Worm (Caenorhabditis elegans) whole organism, L4 larva: ENCODE measurements around the gene C29G2.6.
"Not testable (repeated sequence)": the region's sequence is repeated elsewhere in the genome, so short reads cannot be mapped to it uniquely, and the experiment has no call there.

Source experiments
- F26F4.8 ChIP-seq: fragments of 200-800 bp; sonication (Bioruptor generic); conservative IDR thresholded peaks from 2 replicates; pipeline ENCODE4 v1.3.6; 2022; ENCODE audit warnings: missing genetic modification characterization, missing compliant biosample characterization
- F49E8.2 ChIP-seq: sonication (generic microtip); optimal IDR thresholded peaks from 2 replicates; lab custom pipeline; 2016; ENCODE audit warnings: missing compliant biosample characterization, mild to moderate bottlenecking, missing genetic modification characterization, borderline replicate concordance
- T20F7.1 ChIP-seq: fragments of 200-800 bp; sonication (Bioruptor generic); optimal IDR thresholded peaks from 2 replicates; lab custom pipeline; 2018; ENCODE audit warnings: mild to moderate bottlenecking, missing genetic modification characterization, missing compliant biosample characterization
- T26A8.4 ChIP-seq: fragments of 200-800 bp; sonication (Bioruptor generic); IDR thresholded peaks from 2 replicates; pipeline ENCODE4 v1.3.6; 2022; ENCODE audit warnings: missing genetic modification characterization, missing compliant biosample characterization
- Y48G9A.11 ChIP-seq: fragments of 200-800 bp; sonication (Bioruptor generic); IDR thresholded peaks from 2 replicates; pipeline ENCODE4 v1.3.6; 2022; ENCODE audit warnings: missing genetic modification reagents, missing genetic modification characterization, missing compliant biosample characterization
- Y75B8A.6 ChIP-seq: fragments of 200-800 bp; sonication (Bioruptor generic); IDR thresholded peaks from 2 replicates; pipeline ENCODE4 v1.3.6; 2022; ENCODE audit warnings: missing genetic modification reagents, missing genetic modification characterization, missing compliant biosample characterization
- ZK546.5 ChIP-seq, 2 experiments: sonication (generic microtip); optimal IDR thresholded peaks; 2 replicates each; lab custom pipeline; 2017; ENCODE audit warnings: missing biosample characterization in 2 of 2, missing genetic modification characterization in 2 of 2
- aha-1 ChIP-seq: fragments of 150-350 bp; peaks from one replicate; lab custom pipeline; 2014; ENCODE audit warnings: missing biosample characterization, missing genetic modification characterization
- aly-2 ChIP-seq: sonication (generic microtip); optimal IDR thresholded peaks from 2 replicates; lab custom pipeline; 2018; ENCODE audit warnings: missing biosample characterization, missing genetic modification characterization
- ama-1 ChIP-seq: fragments of 150-350 bp; optimal IDR thresholded peaks from 2 replicates; lab custom pipeline; 2014; ENCODE audit warnings: inconsistent platforms, mixed read lengths
- arid-1 ChIP-seq: fragments of 200-800 bp; sonication (Bioruptor generic); conservative IDR thresholded peaks from 2 replicates; pipeline ENCODE4 v1.3.6; 2022; ENCODE audit warnings: missing genetic modification reagents, missing genetic modification characterization, missing compliant biosample characterization
- attf-4 ChIP-seq: sonication (generic microtip); optimal IDR thresholded peaks from 3 replicates; lab custom pipeline; 2017; ENCODE audit warnings: missing biosample characterization, missing genetic modification characterization
- ceh-28 ChIP-seq: fragments of 150-350 bp; optimal IDR thresholded peaks from 2 replicates; lab custom pipeline; 2014; ENCODE audit warnings: missing biosample characterization, missing genetic modification reagents, missing genetic modification characterization
- ceh-62 ChIP-seq: sonication (generic microtip); optimal IDR thresholded peaks from 2 replicates; lab custom pipeline; 2017; ENCODE audit warnings: missing biosample characterization, missing genetic modification characterization
- daf-12 ChIP-seq: fragments of 150-350 bp; optimal IDR thresholded peaks from 2 replicates; lab custom pipeline; 2014; ENCODE audit warnings: missing biosample characterization, missing genetic modification reagents, missing genetic modification characterization
- daf-16 ChIP-seq, 3 experiments: sonication (generic microtip); optimal IDR thresholded peaks; 2 replicates each; lab custom pipeline; 2016 to 2017; ENCODE audit warnings: missing genetic modification characterization in 3 of 3, missing genetic modification reagents in 3 of 3, mild to moderate bottlenecking in 2 of 3, missing compliant biosample characterization in 2 of 3, missing biosample characterization in 1 of 3, moderate library complexity in 1 of 3
- daf-8 ChIP-seq: fragments of 200-800 bp; sonication (Bioruptor generic); IDR thresholded peaks from 2 replicates; pipeline ENCODE4 v1.3.6; 2022; ENCODE audit warnings: missing genetic modification characterization, missing compliant biosample characterization
- dmd-6 ChIP-seq: fragments of 200-800 bp; sonication (Bioruptor generic); IDR thresholded peaks from 2 replicates; pipeline ENCODE4 v1.3.6; 2022; ENCODE audit warnings: missing genetic modification reagents, missing genetic modification characterization, missing compliant biosample characterization
- dmd-8 ChIP-seq: fragments of 200-800 bp; sonication (Bioruptor generic); IDR thresholded peaks from 2 replicates; pipeline ENCODE4 v1.3.6; 2022; ENCODE audit warnings: missing genetic modification characterization, missing compliant biosample characterization
- dve-1 ChIP-seq: sonication (generic microtip); optimal IDR thresholded peaks from 2 replicates; lab custom pipeline; 2017; ENCODE audit warnings: antibody characterized with exemption, mild to moderate bottlenecking, missing genetic modification characterization, missing compliant biosample characterization; ENCODE audit not compliant: insufficient read depth
- egl-43 ChIP-seq: fragments of 200-800 bp; sonication (Bioruptor generic); IDR thresholded peaks from 2 replicates; pipeline ENCODE4 v1.3.6; 2022; ENCODE audit warnings: missing genetic modification reagents, missing genetic modification characterization, missing compliant biosample characterization
- fkh-10 ChIP-seq: fragments of 150-350 bp; optimal IDR thresholded peaks from 2 replicates; lab custom pipeline; 2014; ENCODE audit warnings: missing biosample characterization, missing genetic modification reagents, missing genetic modification characterization
- lim-7 ChIP-seq: fragments of 200-800 bp; sonication (Bioruptor generic); IDR thresholded peaks from 2 replicates; pipeline ENCODE4 v1.3.6; 2022; ENCODE audit warnings: missing genetic modification characterization, missing compliant biosample characterization
- lin-15B ChIP-seq: fragments of 150-350 bp; sonication (generic microtip); optimal IDR thresholded peaks from 3 replicates; lab custom pipeline; 2014; ENCODE audit warnings: missing biosample characterization, missing genetic modification characterization
- lin-38 ChIP-seq: fragments of 200-800 bp; sonication (Bioruptor generic); IDR thresholded peaks from 2 replicates; pipeline ENCODE4 v1.3.6; 2022; ENCODE audit warnings: missing genetic modification reagents, missing genetic modification characterization, missing compliant biosample characterization
- mep-1 ChIP-seq: fragments of 150-350 bp; sonication (generic microtip); optimal IDR thresholded peaks from 3 replicates; lab custom pipeline; 2014; ENCODE audit warnings: missing biosample characterization, missing genetic modification characterization
- nhr-10 ChIP-seq: fragments of 150-350 bp; optimal IDR thresholded peaks from 2 replicates; lab custom pipeline; 2014; ENCODE audit warnings: missing biosample characterization, missing genetic modification characterization
- nhr-25 ChIP-seq: sonication (generic microtip); optimal IDR thresholded peaks from 2 replicates; lab custom pipeline; 2017; ENCODE audit warnings: missing genetic modification characterization, mild to moderate bottlenecking, missing compliant biosample characterization, antibody characterized with exemption, moderate library complexity, borderline replicate concordance; ENCODE audit not compliant: insufficient read depth
- nhr-42 ChIP-seq: fragments of 200-800 bp; sonication (Bioruptor generic); IDR thresholded peaks from 2 replicates; pipeline ENCODE4 v1.3.6; 2022; ENCODE audit warnings: missing genetic modification characterization, missing compliant biosample characterization
- pha-4 ChIP-seq, 2 experiments: fragments of 150-350 bp in 1 of 2; fragments of 200-800 bp in 1 of 2; sonication (Bioruptor generic) in 1 of 2; IDR thresholded peaks in 1 of 2; optimal IDR thresholded peaks in 1 of 2; 2 replicates each; pipeline versions ENCODE4 v1.3.6 to Lab custom; 2014 to 2022; ENCODE audit warnings: missing genetic modification characterization in 2 of 2, missing genetic modification reagents in 2 of 2, missing biosample characterization in 1 of 2, missing compliant biosample characterization in 1 of 2
- pqm-1 ChIP-seq: sonication (generic microtip); optimal IDR thresholded peaks from 2 replicates; lab custom pipeline; 2017; ENCODE audit warnings: missing biosample characterization, missing genetic modification characterization
- set-16 ChIP-seq: fragments of 200-800 bp; sonication (Bioruptor generic); IDR thresholded peaks from 2 replicates; pipeline ENCODE4 v1.3.6; 2022; ENCODE audit warnings: missing genetic modification reagents, missing genetic modification characterization, missing compliant biosample characterization
- unc-130 ChIP-seq: sonication (generic microtip); optimal IDR thresholded peaks from 2 replicates; lab custom pipeline; 2016; ENCODE audit warnings: missing genetic modification reagents, missing genetic modification characterization, missing compliant biosample characterization
- unc-39 ChIP-seq: sonication (generic microtip); optimal IDR thresholded peaks from 2 replicates; lab custom pipeline; 2017; ENCODE audit warnings: missing biosample characterization, missing genetic modification characterization
- unc-62 ChIP-seq, 3 experiments: fragments of 150-350 bp in 1 of 3; sonication (generic microtip); optimal IDR thresholded peaks in 2 of 3; peaks in 1 of 3; 1 replicate in 1 of 3; 2 replicates in 2 of 3; lab custom pipeline; 2014 to 2017; ENCODE audit warnings: missing biosample characterization in 3 of 3, missing genetic modification characterization in 3 of 3, missing genetic modification reagents in 3 of 3, missing genotype in 1 of 3
- zag-1 ChIP-seq: fragments of 150-350 bp; optimal IDR thresholded peaks from 2 replicates; lab custom pipeline; 2014; ENCODE audit warnings: missing biosample characterization, missing genetic modification characterization
- zip-11 ChIP-seq: fragments of 200-800 bp; sonication (Bioruptor generic); IDR thresholded peaks from 2 replicates; pipeline ENCODE4 v1.3.6; 2022; ENCODE audit warnings: missing genetic modification characterization, missing compliant biosample characterization
- zip-2 ChIP-seq: fragments of 150-350 bp; optimal IDR thresholded peaks from 2 replicates; lab custom pipeline; 2014; ENCODE audit warnings: missing biosample characterization, missing genetic modification characterization
- ztf-11 ChIP-seq: fragments of 150-350 bp; optimal IDR thresholded peaks from 2 replicates; lab custom pipeline; 2014; ENCODE audit warnings: missing biosample characterization, missing genetic modification characterization

C29G2.6 gene

DNA sequence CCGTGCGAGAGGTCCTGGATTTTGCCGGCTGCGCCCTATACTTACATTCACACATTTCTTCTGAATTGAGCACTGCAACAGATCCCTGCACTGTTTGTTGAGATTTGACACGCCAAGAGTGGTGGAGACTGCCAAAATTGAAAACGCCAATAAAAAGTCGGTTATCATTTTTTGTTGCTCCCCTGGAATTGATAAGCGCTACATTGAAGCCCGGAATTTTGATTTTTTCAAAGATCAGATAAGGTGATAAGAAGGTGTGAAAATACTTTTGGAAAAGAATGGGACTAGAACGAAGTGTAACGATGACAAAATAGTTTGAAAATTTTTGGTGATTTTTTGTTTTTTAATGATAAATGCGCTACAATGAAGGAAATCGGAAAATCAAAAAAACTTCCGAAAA is at the start of gene C29G2.6:
Gene C29G2.6 (minus strand): TSS at position 182 of the 400 bp plus-strand sequence.
- peak; percentile 33 for TF ChIP-seq dve-1
- TF ChIP-seq F49E8.2 (tag; lab: Kevin White, UChicago), result no peak
- peak; percentile 43 for TF ChIP-seq dmd-6 (GFP tag; lab: Robert Waterston, UW)
- no peak for TF ChIP-seq nhr-10 (tag; lab: Kevin White, UChicago)
- TF ChIP-seq lin-15B (tag; lab: Kevin White, UChicago), result no peak
- no peak for TF ChIP-seq Y48G9A.11 (GFP tag; lab: Robert Waterston, UW)
- no peak for TF ChIP-seq ama-1 (lab: Kevin White, UChicago)
- TF ChIP-seq zip-11, result no peak
- no peak for TF ChIP-seq daf-8
- no peak for TF ChIP-seq T26A8.4 (GFP tag; lab: Robert Waterston, UW)
- no peak for TF ChIP-seq unc-39 (tag; lab: Kevin White, UChicago)
- no peak for TF ChIP-seq ceh-28 (tag; lab: Kevin White, UChicago)
- no peak for TF ChIP-seq Y75B8A.6
- TF ChIP-seq ceh-62 (tag; lab: Kevin White, UChicago), result no peak
- TF ChIP-seq nhr-25, result no peak
- no peak for TF ChIP-seq zip-2 (tag; lab: Kevin White, UChicago)
- no peak for TF ChIP-seq aha-1 (tag; lab: Kevin White, UChicago)
- no peak for TF ChIP-seq unc-130 (GFP tag; lab: Kevin White, UChicago)
- TF ChIP-seq daf-16 (GFP tag; optimal IDR thresholded peaks at IDR 0.05; lab: Kevin White, UChicago), result no peak
- peak; percentile 42 for TF ChIP-seq daf-16 (tag; optimal IDR thresholded peaks at IDR 0.05; lab: Kevin White, UChicago)
- no peak for TF ChIP-seq mep-1 (tag; lab: Kevin White, UChicago)
- TF ChIP-seq F26F4.8 (GFP tag; lab: Robert Waterston, UW), result no peak
- TF ChIP-seq nhr-42 (GFP tag; lab: Robert Waterston, UW), result no peak
- TF ChIP-seq unc-62 (GFP tag; optimal IDR thresholded peaks at IDR 0.05 in 1 of 2; lab: Kevin White, UChicago), result no peak
- no peak for TF ChIP-seq unc-62 (tag; optimal IDR thresholded peaks at IDR 0.05; lab: Kevin White, UChicago)
- TF ChIP-seq arid-1 (GFP tag; lab: Robert Waterston, UW), result no peak
- TF ChIP-seq ztf-11 (tag; lab: Kevin White, UChicago), result no peak
- TF ChIP-seq daf-12, result no peak
- TF ChIP-seq attf-4 (tag; lab: Kevin White, UChicago), result no peak
- TF ChIP-seq fkh-10 (GFP tag; lab: Kevin White, UChicago), result no peak
- peak; percentile 3 for TF ChIP-seq pqm-1 (tag; lab: Kevin White, UChicago)
- no peak for TF ChIP-seq T20F7.1 (GFP tag; lab: Kevin White, UChicago)
- TF ChIP-seq aly-2 (tag; lab: Kevin White, UChicago), result no peak
- no peak for TF ChIP-seq ZK546.5 (tag; optimal IDR thresholded peaks at IDR 0.05; lab: Kevin White, UChicago)
- TF ChIP-seq zag-1 (tag; lab: Kevin White, UChicago), result no peak

DNA sequence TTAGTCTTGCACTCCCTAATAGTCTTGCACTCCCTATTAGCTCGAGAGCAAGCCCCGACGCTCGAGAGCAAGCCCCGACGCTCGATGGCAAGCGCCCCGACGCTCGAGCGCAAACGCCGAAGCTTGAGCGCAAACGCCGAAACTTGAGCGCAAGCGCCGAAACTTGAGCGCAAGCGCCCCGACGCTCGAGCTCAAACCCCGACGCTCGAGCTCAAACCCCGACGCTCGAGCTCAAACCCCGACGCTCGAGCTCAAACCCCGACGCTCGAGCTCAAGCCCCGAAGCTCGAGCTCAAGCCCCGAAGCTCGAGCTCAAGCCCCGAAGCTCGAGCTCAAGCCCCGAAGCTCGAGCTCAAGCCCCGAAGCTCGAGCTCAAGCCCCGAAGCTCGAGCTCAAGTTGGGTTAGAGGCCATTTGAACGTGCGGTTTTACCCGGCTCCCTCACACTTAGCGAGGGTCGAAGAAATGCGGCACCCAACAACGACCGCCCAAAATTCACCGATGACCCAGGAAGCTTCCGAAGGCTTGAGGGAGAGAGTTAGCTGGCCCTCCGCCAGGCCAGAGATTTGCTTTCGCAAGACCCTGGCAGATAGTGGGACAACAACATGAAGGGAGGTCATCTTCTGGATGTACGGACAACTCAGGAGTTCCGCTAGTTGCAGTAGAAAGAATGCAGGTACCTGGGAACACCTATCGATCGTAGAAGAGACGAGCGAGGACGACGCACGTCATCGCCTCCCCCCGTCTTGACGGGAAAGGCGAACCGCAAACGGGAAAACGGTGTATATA is 49.3 kb upstream of the C29G2.6 start:
- peak; percentile 46; the same call in 1 of the 2 replicates for TF ChIP-seq arid-1 (GFP tag; lab: Robert Waterston, UW)
- peak; percentile 97 for TF ChIP-seq set-16 (GFP tag; lab: Robert Waterston, UW)
- 0 out of 2 replicates have a peak, but pooled peaks have one; percentile 17 for TF ChIP-seq dmd-8 (GFP tag; lab: Robert Waterston, UW)
- 0 out of 2 replicates have a peak, but pooled peaks have one; percentile 27 for TF ChIP-seq egl-43
- peak; percentile 32 for TF ChIP-seq lin-38 (GFP tag; lab: Robert Waterston, UW)
- peak; percentile 33; the same call in 1 of the 2 replicates for TF ChIP-seq pha-4 (GFP tag; IDR thresholded peaks at IDR 0.05; lab: Robert Waterston, UW)
- not testable (repeated sequence) for TF ChIP-seq pha-4 (tag; optimal IDR thresholded peaks at IDR 0.05; lab: Kevin White, UChicago)
- TF ChIP-seq lim-7 (GFP tag; lab: Robert Waterston, UW), result 0 out of 2 replicates have a peak, but pooled peaks have one; percentile 14
